Worm (Caenorhabditis elegans) whole organism, L4 larva: ENCODE results near the gene C29F9.6.

ENCODE experiments used
- F49E8.2 ChIP-seq: sonication (generic microtip); optimal IDR thresholded peaks from 2 replicates; lab custom pipeline; 2016; ENCODE audit warnings: missing compliant biosample characterization, mild to moderate bottlenecking, missing genetic modification characterization, borderline replicate concordance
- T26A8.4 ChIP-seq: fragments of 200-800 bp; sonication (Bioruptor generic); IDR thresholded peaks from 2 replicates; pipeline ENCODE4 v1.3.6; 2022; ENCODE audit warnings: missing genetic modification characterization, missing compliant biosample characterization
- ceh-62 ChIP-seq: sonication (generic microtip); optimal IDR thresholded peaks from 2 replicates; lab custom pipeline; 2017; ENCODE audit warnings: missing biosample characterization, missing genetic modification characterization
- pha-4 ChIP-seq, 2 experiments: fragments of 150-350 bp in 1 of 2; fragments of 200-800 bp in 1 of 2; sonication (Bioruptor generic) in 1 of 2; IDR thresholded peaks in 1 of 2; optimal IDR thresholded peaks in 1 of 2; 2 replicates each; pipeline versions ENCODE4 v1.3.6 to Lab custom; 2014 to 2022; ENCODE audit warnings: missing genetic modification characterization in 2 of 2, missing genetic modification reagents in 2 of 2, missing biosample characterization in 1 of 2, missing compliant biosample characterization in 1 of 2
- zag-1 ChIP-seq: fragments of 150-350 bp; optimal IDR thresholded peaks from 2 replicates; lab custom pipeline; 2014; ENCODE audit warnings: missing biosample characterization, missing genetic modification characterization

- no peak for TF ChIP-seq pha-4 (GFP tag; IDR thresholded peaks at IDR 0.05; lab: Robert Waterston, UW)
- TF ChIP-seq pha-4 (tag; optimal IDR thresholded peaks at IDR 0.05; lab: Kevin White, UChicago) = no peak
- no peak for TF ChIP-seq F49E8.2 (tag; lab: Kevin White, UChicago)
- TF ChIP-seq zag-1 (tag; lab: Kevin White, UChicago) = no peak
- TF ChIP-seq ceh-62 = no peak
- no peak for TF ChIP-seq T26A8.4 (GFP tag; lab: Robert Waterston, UW)
Measured at ce11 chrIII:96196-96595, 18.5 kb upstream of the C29F9.6 start.
